Worm (Caenorhabditis elegans) whole organism, L3 larva: ENCODE results near the gene K01B6.4.
A peak's percentile ranks its signal among the peaks of the same experiment; 100 is the strongest.

Source experiments
- R02D3.7 ChIP-seq: fragments of 150-350 bp; optimal IDR thresholded peaks from 2 replicates; lab custom pipeline; 2014; ENCODE audit warnings: missing biosample characterization, missing genetic modification characterization
- ZK546.5 ChIP-seq: sonication (generic microtip); optimal IDR thresholded peaks from 2 replicates; lab custom pipeline; 2017; ENCODE audit warnings: missing biosample characterization, missing genetic modification characterization
- aly-2 ChIP-seq: fragments of 150-350 bp; optimal IDR thresholded peaks from 2 replicates; lab custom pipeline; 2014; ENCODE audit warnings: missing biosample characterization, missing genetic modification characterization
- ceh-16 ChIP-seq: sonication (generic microtip); optimal IDR thresholded peaks from 2 replicates; lab custom pipeline; 2017; ENCODE audit warnings: missing biosample characterization, missing genetic modification characterization
- egl-5 ChIP-seq: fragments of 150-350 bp; optimal IDR thresholded peaks from 2 replicates; lab custom pipeline; 2017; ENCODE audit warnings: missing biosample characterization, missing genetic modification reagents, missing genetic modification characterization, inconsistent platforms
- elt-1 ChIP-seq: fragments of 150-350 bp; optimal IDR thresholded peaks from 2 replicates; lab custom pipeline; 2014; ENCODE audit warnings: missing biosample characterization, missing genetic modification characterization
- elt-2 ChIP-seq: sonication (generic microtip); optimal IDR thresholded peaks from 2 replicates; lab custom pipeline; 2016; ENCODE audit warnings: missing genetic modification reagents, mild to moderate bottlenecking, missing genetic modification characterization, missing compliant biosample characterization
- elt-3 ChIP-seq, 3 experiments: fragments of 150-350 bp in 1 of 3; sonication (generic microtip) in 2 of 3; optimal IDR thresholded peaks; 2 replicates in 2 of 3; 4 replicates in 1 of 3; lab custom pipeline; 2014 to 2017; ENCODE audit warnings: missing biosample characterization in 3 of 3, missing genetic modification characterization in 3 of 3
- eor-1 ChIP-seq, 2 experiments: fragments of 150-350 bp; optimal IDR thresholded peaks; 2 replicates each; lab custom pipeline; 2014 to 2018; ENCODE audit warnings: missing biosample characterization in 2 of 2, missing genetic modification characterization in 2 of 2
- fos-1 ChIP-seq: fragments of 150-350 bp; optimal IDR thresholded peaks from 2 replicates; lab custom pipeline; 2014; ENCODE audit warnings: missing biosample characterization, missing genetic modification characterization
- hmg-11 ChIP-seq: sonication (generic microtip); optimal IDR thresholded peaks from 2 replicates; lab custom pipeline; 2016; ENCODE audit warnings: missing genetic modification characterization, missing compliant biosample characterization
- jun-1 ChIP-seq: fragments of 150-350 bp; optimal IDR thresholded peaks from 2 replicates; lab custom pipeline; 2014; ENCODE audit warnings: missing biosample characterization, missing genetic modification reagents, missing genetic modification characterization
- lsy-12 ChIP-seq: sonication (generic microtip); optimal IDR thresholded peaks from 2 replicates; lab custom pipeline; 2016; ENCODE audit warnings: mild to moderate bottlenecking, missing genetic modification characterization, missing compliant biosample characterization
- mml-1 ChIP-seq: fragments of 150-350 bp; sonication (generic microtip); optimal IDR thresholded peaks from 3 replicates; lab custom pipeline; 2014; ENCODE audit warnings: missing biosample characterization, missing genetic modification characterization
- nfya-1 ChIP-seq: sonication (generic microtip); optimal IDR thresholded peaks from 2 replicates; lab custom pipeline; 2017; ENCODE audit warnings: missing genetic modification characterization, mild to moderate bottlenecking, missing compliant biosample characterization, antibody characterized with exemption, moderate library complexity; ENCODE audit not compliant: insufficient read depth
- nhr-11 ChIP-seq: fragments of 150-350 bp; optimal IDR thresholded peaks from 2 replicates; lab custom pipeline; 2014; ENCODE audit warnings: missing biosample characterization, missing genetic modification characterization
- nhr-23 ChIP-seq: fragments of 150-350 bp; optimal IDR thresholded peaks from 2 replicates; lab custom pipeline; 2014; ENCODE audit warnings: missing biosample characterization, missing genetic modification reagents, missing genetic modification characterization
- nhr-237 ChIP-seq: fragments of 150-350 bp; optimal IDR thresholded peaks from 2 replicates; lab custom pipeline; 2014; ENCODE audit warnings: missing biosample characterization, missing genetic modification characterization
- nhr-25 ChIP-seq: sonication (generic microtip); optimal IDR thresholded peaks from 2 replicates; lab custom pipeline; 2017; ENCODE audit warnings: missing biosample characterization, missing genetic modification characterization
- nhr-28 ChIP-seq: fragments of 150-350 bp; optimal IDR thresholded peaks from 2 replicates; lab custom pipeline; 2014; ENCODE audit warnings: missing biosample characterization, missing genetic modification characterization
- nhr-43 ChIP-seq: sonication (generic microtip); optimal IDR thresholded peaks from 2 replicates; lab custom pipeline; 2016; ENCODE audit warnings: mild to moderate bottlenecking, missing genetic modification characterization, missing compliant biosample characterization; ENCODE audit not compliant: poor library complexity, severe bottlenecking
- nhr-77 ChIP-seq: fragments of 150-350 bp; optimal IDR thresholded peaks from 2 replicates; lab custom pipeline; 2014; ENCODE audit warnings: missing biosample characterization, missing genetic modification characterization
- pha-4 ChIP-seq: fragments of 150-350 bp; optimal IDR thresholded peaks from 2 replicates; lab custom pipeline; 2014; ENCODE audit warnings: missing biosample characterization, missing genetic modification reagents, missing genetic modification characterization
- pqm-1 ChIP-seq: fragments of 150-350 bp; optimal IDR thresholded peaks from 2 replicates; lab custom pipeline; 2017; ENCODE audit warnings: missing biosample characterization, missing genetic modification characterization, inconsistent platforms
- skn-1 ChIP-seq: fragments of 150-350 bp; optimal IDR thresholded peaks from 2 replicates; lab custom pipeline; 2014; ENCODE audit warnings: missing biosample characterization, missing genetic modification characterization
- snpc-4 ChIP-seq: fragments of 150-350 bp; optimal IDR thresholded peaks from 2 replicates; lab custom pipeline; 2014; ENCODE audit warnings: missing biosample characterization, missing genetic modification characterization
- tbx-2 ChIP-seq: sonication (generic microtip); optimal IDR thresholded peaks from 2 replicates; lab custom pipeline; 2016; ENCODE audit warnings: mild to moderate bottlenecking, missing genetic modification characterization, missing compliant biosample characterization
- unc-62 ChIP-seq: fragments of 150-350 bp; sonication (generic microtip); optimal IDR thresholded peaks from 4 replicates; lab custom pipeline; 2014; ENCODE audit warnings: missing biosample characterization, missing genetic modification reagents, missing genetic modification characterization

The K01B6.4 gene

ce11 chrIII:9306596-9306995, 9.4 kb upstream of the K01B6.4 start, which contains the start of gene srx-45:
Gene srx-45 (minus strand): TSS chrIII:9306696.
- TF ChIP-seq unc-62 (GFP tag; lab: Kevin White, UChicago) (no peak), lsy-12 (tag; lab: Kevin White, UChicago) (no peak), nhr-11 (tag; lab: Kevin White, UChicago) (no peak), ceh-16 (tag; lab: Kevin White, UChicago) (no peak)

- TF ChIP-seq nhr-23 (tag; lab: Kevin White, UChicago) (peak; percentile 29), aly-2 (no peak), skn-1 (tag; lab: Kevin White, UChicago) (no peak), elt-1 (tag; lab: Kevin White, UChicago) (no peak), mml-1 (tag; lab: Kevin White, UChicago) (no peak), nhr-43 (no peak), nhr-25 (tag; lab: Kevin White, UChicago) (peak; percentile 17), pha-4 (tag; lab: Kevin White, UChicago) (no peak), unc-62 (GFP tag; lab: Kevin White, UChicago) (no peak), eor-1 (tag; optimal IDR thresholded peaks at IDR 0.05; lab: Kevin White, UChicago) (no peak), egl-5 (tag; lab: Kevin White, UChicago) (no peak)
These were observed 3.4 kb upstream of the K01B6.4 start for ce11 chrIII:9300670-9301069.

ce11 chrIII:9299919-9300318, 2.7 kb upstream of the K01B6.4 start, which contains the start of gene K01B6.3:
Gene K01B6.3 (plus strand): TSS chrIII:9300219.
- TF ChIP-seq pqm-1 (tag; lab: Kevin White, UChicago) (no peak), hmg-11 (no peak), elt-1 (tag; lab: Kevin White, UChicago) (no peak), nhr-23 (tag; lab: Kevin White, UChicago) (no peak), jun-1 (tag; lab: Kevin White, UChicago) (no peak), egl-5 (tag; lab: Kevin White, UChicago) (no peak), nhr-11 (tag; lab: Kevin White, UChicago) (no peak), nhr-28 (no peak), snpc-4 (tag; lab: Kevin White, UChicago) (no peak), tbx-2 (no peak), ZK546.5 (no peak)

ce11 chrIII:9299116-9299515, 1.9 kb upstream of the K01B6.4 start:
- TF ChIP-seq nhr-237 (tag; lab: Kevin White, UChicago) (no peak), nhr-28 (no peak), elt-3 (tag; optimal IDR thresholded peaks at IDR 0.05; lab: Kevin White, UChicago) (no peak)

- TF ChIP-seq R02D3.7 (tag; lab: Kevin White, UChicago) (no peak), ceh-16 (tag; lab: Kevin White, UChicago) (no peak), pqm-1 (tag; lab: Kevin White, UChicago) (peak; percentile 94), jun-1 (tag; lab: Kevin White, UChicago) (peak; percentile 9), skn-1 (tag; lab: Kevin White, UChicago) (no peak), elt-2 (tag; lab: Kevin White, UChicago) (peak; percentile 96), nfya-1 (tag; lab: Kevin White, UChicago) (peak; percentile 27), nhr-237 (tag; lab: Kevin White, UChicago) (no peak)
These were observed 7.4 kb downstream of the K01B6.4 start for ce11 chrIII:9289815-9290214.

ce11 chrIII:9288540-9288939, 8.7 kb downstream of the K01B6.4 start:
- TF ChIP-seq pha-4 (tag; lab: Kevin White, UChicago) (peak; percentile 2), fos-1 (tag; lab: Kevin White, UChicago) (no peak), elt-2 (tag; lab: Kevin White, UChicago) (peak; percentile 44), nhr-77 (tag; lab: Kevin White, UChicago) (no peak), unc-62 (GFP tag; lab: Kevin White, UChicago) (no peak), snpc-4 (tag; lab: Kevin White, UChicago) (no peak)

- TF ChIP-seq nhr-25 (tag; lab: Kevin White, UChicago), result no peak
These were observed 15.8 kb downstream of the K01B6.4 start, which contains the start of gene fozi-1 for ce11 chrIII:9281480-9281879. Gene fozi-1 (plus strand): TSS chrIII:9281780.
